Worm (Caenorhabditis elegans) whole organism, L3 larva: Measurements from ENCODE around the gene C50F4.10.
A peak's percentile ranks its signal among the peaks of the same experiment; 100 is the strongest.

Experiments
- R02D3.7 ChIP-seq: fragments of 150-350 bp; optimal IDR thresholded peaks from 2 replicates; lab custom pipeline; 2014; ENCODE audit warnings: missing biosample characterization, missing genetic modification characterization
- aly-2 ChIP-seq: fragments of 150-350 bp; optimal IDR thresholded peaks from 2 replicates; lab custom pipeline; 2014; ENCODE audit warnings: missing biosample characterization, missing genetic modification characterization
- ama-1 ChIP-seq: fragments of 150-350 bp; optimal IDR thresholded peaks from 2 replicates; lab custom pipeline; 2018
- ceh-16 ChIP-seq: sonication (generic microtip); optimal IDR thresholded peaks from 2 replicates; lab custom pipeline; 2017; ENCODE audit warnings: missing biosample characterization, missing genetic modification characterization
- ceh-28 ChIP-seq: fragments of 150-350 bp; optimal IDR thresholded peaks from 2 replicates; lab custom pipeline; 2014; ENCODE audit warnings: missing biosample characterization, missing genetic modification reagents, missing genetic modification characterization
- ceh-82 ChIP-seq: fragments of 150-350 bp; optimal IDR thresholded peaks from 2 replicates; lab custom pipeline; 2014; ENCODE audit warnings: missing biosample characterization, missing genetic modification characterization
- ceh-9 ChIP-seq: sonication (generic microtip); optimal IDR thresholded peaks from 2 replicates; lab custom pipeline; 2018; ENCODE audit warnings: missing biosample characterization, missing genetic modification characterization
- daf-12 ChIP-seq: fragments of 150-350 bp; optimal IDR thresholded peaks from 2 replicates; lab custom pipeline; 2014; ENCODE audit warnings: missing biosample characterization, missing genetic modification reagents, missing genetic modification characterization
- elt-3 ChIP-seq, 3 experiments: fragments of 150-350 bp in 1 of 3; sonication (generic microtip) in 2 of 3; optimal IDR thresholded peaks; 2 replicates in 2 of 3; 4 replicates in 1 of 3; lab custom pipeline; 2014 to 2017; ENCODE audit warnings: missing biosample characterization in 3 of 3, missing genetic modification characterization in 3 of 3
- eor-1 ChIP-seq, 2 experiments: fragments of 150-350 bp; optimal IDR thresholded peaks; 2 replicates each; lab custom pipeline; 2014 to 2018; ENCODE audit warnings: missing biosample characterization in 2 of 2, missing genetic modification characterization in 2 of 2
- fkh-10 ChIP-seq: sonication (generic microtip); optimal IDR thresholded peaks from 2 replicates; lab custom pipeline; 2017; ENCODE audit warnings: missing biosample characterization, missing genetic modification reagents, missing genetic modification characterization
- fkh-2 ChIP-seq: fragments of 150-350 bp; optimal IDR thresholded peaks from 2 replicates; lab custom pipeline; 2014; ENCODE audit warnings: missing biosample characterization, missing genetic modification reagents, missing genetic modification characterization
- fos-1 ChIP-seq: fragments of 150-350 bp; optimal IDR thresholded peaks from 2 replicates; lab custom pipeline; 2014; ENCODE audit warnings: missing biosample characterization, missing genetic modification characterization
- hmg-11 ChIP-seq: sonication (generic microtip); optimal IDR thresholded peaks from 2 replicates; lab custom pipeline; 2016; ENCODE audit warnings: missing genetic modification characterization, missing compliant biosample characterization
- lin-15B ChIP-seq: fragments of 150-350 bp; optimal IDR thresholded peaks from 2 replicates; lab custom pipeline; 2014; ENCODE audit warnings: missing biosample characterization, missing genetic modification characterization
- lin-39 ChIP-seq: fragments of 150-350 bp; optimal IDR thresholded peaks from 2 replicates; lab custom pipeline; 2018; ENCODE audit warnings: missing biosample characterization, missing genetic modification reagents, missing genetic modification characterization
- lsy-12 ChIP-seq: sonication (generic microtip); optimal IDR thresholded peaks from 2 replicates; lab custom pipeline; 2016; ENCODE audit warnings: mild to moderate bottlenecking, missing genetic modification characterization, missing compliant biosample characterization
- mdl-1 ChIP-seq: fragments of 150-350 bp; optimal IDR thresholded peaks from 2 replicates; lab custom pipeline; 2014; ENCODE audit warnings: missing biosample characterization, missing genetic modification characterization
- mml-1 ChIP-seq: fragments of 150-350 bp; sonication (generic microtip); optimal IDR thresholded peaks from 3 replicates; lab custom pipeline; 2014; ENCODE audit warnings: missing biosample characterization, missing genetic modification characterization
- nfya-1 ChIP-seq: sonication (generic microtip); optimal IDR thresholded peaks from 2 replicates; lab custom pipeline; 2017; ENCODE audit warnings: missing genetic modification characterization, mild to moderate bottlenecking, missing compliant biosample characterization, antibody characterized with exemption, moderate library complexity; ENCODE audit not compliant: insufficient read depth
- nhr-11 ChIP-seq: fragments of 150-350 bp; optimal IDR thresholded peaks from 2 replicates; lab custom pipeline; 2014; ENCODE audit warnings: missing biosample characterization, missing genetic modification characterization
- nhr-23 ChIP-seq: fragments of 150-350 bp; optimal IDR thresholded peaks from 2 replicates; lab custom pipeline; 2014; ENCODE audit warnings: missing biosample characterization, missing genetic modification reagents, missing genetic modification characterization
- nhr-25 ChIP-seq: sonication (generic microtip); optimal IDR thresholded peaks from 2 replicates; lab custom pipeline; 2017; ENCODE audit warnings: missing biosample characterization, missing genetic modification characterization
- nhr-28 ChIP-seq: fragments of 150-350 bp; optimal IDR thresholded peaks from 2 replicates; lab custom pipeline; 2014; ENCODE audit warnings: missing biosample characterization, missing genetic modification characterization
- nhr-67 ChIP-seq: fragments of 150-350 bp; optimal IDR thresholded peaks from 2 replicates; lab custom pipeline; 2014; ENCODE audit warnings: missing biosample characterization, missing genetic modification characterization
- pqm-1 ChIP-seq: fragments of 150-350 bp; optimal IDR thresholded peaks from 2 replicates; lab custom pipeline; 2017; ENCODE audit warnings: missing biosample characterization, missing genetic modification characterization, inconsistent platforms
- sea-2 ChIP-seq: fragments of 150-350 bp; sonication (generic microtip); optimal IDR thresholded peaks from 4 replicates; lab custom pipeline; 2014; ENCODE audit warnings: missing biosample characterization, missing genetic modification reagents, missing genetic modification characterization
- skn-1 ChIP-seq: fragments of 150-350 bp; optimal IDR thresholded peaks from 2 replicates; lab custom pipeline; 2014; ENCODE audit warnings: missing biosample characterization, missing genetic modification characterization
- snpc-4 ChIP-seq: fragments of 150-350 bp; optimal IDR thresholded peaks from 2 replicates; lab custom pipeline; 2014; ENCODE audit warnings: missing biosample characterization, missing genetic modification characterization
- tbx-2 ChIP-seq: sonication (generic microtip); optimal IDR thresholded peaks from 2 replicates; lab custom pipeline; 2016; ENCODE audit warnings: mild to moderate bottlenecking, missing genetic modification characterization, missing compliant biosample characterization
- unc-39 ChIP-seq: sonication (generic microtip); optimal IDR thresholded peaks from 4 replicates; lab custom pipeline; 2017; ENCODE audit warnings: missing biosample characterization, missing genetic modification characterization
- unc-62 ChIP-seq: fragments of 150-350 bp; sonication (generic microtip); optimal IDR thresholded peaks from 4 replicates; lab custom pipeline; 2014; ENCODE audit warnings: missing biosample characterization, missing genetic modification reagents, missing genetic modification characterization
- zag-1 ChIP-seq: fragments of 150-350 bp; optimal IDR thresholded peaks from 2 replicates; lab custom pipeline; 2014; ENCODE audit warnings: missing biosample characterization, missing genetic modification characterization

The C50F4.10 gene

ce11 chrV:9568707-9569106 is 37.3 kb upstream of the C50F4.10 start, which contains the start of gene F25B3.4:
F25B3.4 (minus strand) TSS chrV:9568807.
- TF ChIP-seq mml-1 (no peak), snpc-4 (tag; lab: Kevin White, UChicago) (no peak), aly-2 (tag; lab: Kevin White, UChicago) (no peak), unc-62 (GFP tag; lab: Kevin White, UChicago) (no peak), elt-3 (tag; optimal IDR thresholded peaks at IDR 0.05; lab: Kevin White, UChicago) (no peak), sea-2 (no peak), ceh-9 (tag; lab: Kevin White, UChicago) (no peak), ceh-82 (tag; lab: Kevin White, UChicago) (no peak), lsy-12 (tag; lab: Kevin White, UChicago) (no peak), nhr-67 (tag; lab: Kevin White, UChicago) (no peak), fos-1 (tag; lab: Kevin White, UChicago) (no peak), lin-15B (no peak), eor-1 (tag; optimal IDR thresholded peaks at IDR 0.05; lab: Kevin White, UChicago) (no peak), ceh-16 (tag; lab: Kevin White, UChicago) (no peak), pqm-1 (tag; lab: Kevin White, UChicago) (no peak), mdl-1 (no peak), R02D3.7 (no peak), unc-39 (tag; lab: Kevin White, UChicago) (no peak), nhr-25 (tag; lab: Kevin White, UChicago) (no peak), ceh-28 (tag; lab: Kevin White, UChicago) (no peak)

ce11 chrV:9563585-9563984 is 32.2 kb upstream of the C50F4.10 start:
- no peak for TF ChIP-seq elt-3 (tag; optimal IDR thresholded peaks at IDR 0.05; lab: Kevin White, UChicago)
- TF ChIP-seq fkh-10 (GFP tag; lab: Kevin White, UChicago) = peak; percentile 66
- TF ChIP-seq daf-12 (tag; lab: Kevin White, UChicago) = no peak
- TF ChIP-seq zag-1 (tag; lab: Kevin White, UChicago) = no peak
- no peak for TF ChIP-seq nhr-23
- TF ChIP-seq nfya-1 (tag; lab: Kevin White, UChicago) = peak; percentile 25
- TF ChIP-seq R02D3.7 = no peak
- TF ChIP-seq fkh-2 (tag; lab: Kevin White, UChicago) = no peak
- no peak for TF ChIP-seq nhr-11
- no peak for TF ChIP-seq mml-1
- no peak for TF ChIP-seq eor-1 (tag; optimal IDR thresholded peaks at IDR 0.05; lab: Kevin White, UChicago)
- TF ChIP-seq ceh-9 (tag; lab: Kevin White, UChicago) = no peak

- TF ChIP-seq unc-39 (tag; lab: Kevin White, UChicago) = no peak
- no peak for TF ChIP-seq fos-1 (tag; lab: Kevin White, UChicago)
- TF ChIP-seq mdl-1 = peak; percentile 45
- TF ChIP-seq ama-1 (lab: Kevin White, UChicago) = no peak
- peak; percentile 61 for TF ChIP-seq ceh-28 (tag; lab: Kevin White, UChicago)
- peak; percentile 80 for TF ChIP-seq fkh-10 (GFP tag; lab: Kevin White, UChicago)
- peak; percentile 35 for TF ChIP-seq skn-1 (tag; lab: Kevin White, UChicago)
- TF ChIP-seq hmg-11 (tag; lab: Kevin White, UChicago) = peak; percentile 73
- TF ChIP-seq daf-12 (tag; lab: Kevin White, UChicago) = no peak
- peak; percentile 43 for TF ChIP-seq lin-15B
- no peak for TF ChIP-seq zag-1 (tag; lab: Kevin White, UChicago)
- peak; percentile 33 for TF ChIP-seq tbx-2 (tag; lab: Kevin White, UChicago)
- TF ChIP-seq sea-2 = peak; percentile 43
- peak; percentile 16 for TF ChIP-seq unc-62 (GFP tag; lab: Kevin White, UChicago)
- TF ChIP-seq snpc-4 (tag; lab: Kevin White, UChicago) = peak; percentile 24
- peak; percentile 86 for TF ChIP-seq nfya-1 (tag; lab: Kevin White, UChicago)
- TF ChIP-seq lin-39 (tag; lab: Kevin White, UChicago) = peak; percentile 73
- TF ChIP-seq, all 47 proteins: peak for 12
These were observed 30.3 kb upstream of the C50F4.10 start, which contains the start of gene rgef-1 for ce11 chrV:9561624-9562179. rgef-1 (minus strand) TSS chrV:9561674.

- no peak for TF ChIP-seq nhr-28 (tag; lab: Kevin White, UChicago)
- TF ChIP-seq nhr-23 = no peak
- TF ChIP-seq mdl-1 = no peak
- no peak for TF ChIP-seq eor-1 (tag; optimal IDR thresholded peaks at IDR 0.05; lab: Kevin White, UChicago)
- TF ChIP-seq fos-1 (tag; lab: Kevin White, UChicago) = no peak
These were observed 25.3 kb upstream of the C50F4.10 start for ce11 chrV:9556668-9557067.
